Worm (Caenorhabditis elegans) whole organism, young adult: ENCODE measurements around the gene lin-52.

ENCODE experiments used
- B0336.3 ChIP-seq: fragments of 200-800 bp; sonication (Bioruptor generic); IDR thresholded peaks from 2 replicates; pipeline ENCODE4 v1.3.6; 2022; ENCODE audit warnings: missing genetic modification characterization, missing compliant biosample characterization
- F10E7.11 ChIP-seq: sonication (generic microtip); optimal IDR thresholded peaks from 2 replicates; lab custom pipeline; 2017; ENCODE audit warnings: mild to moderate bottlenecking, missing genetic modification characterization, moderate library complexity, missing compliant biosample characterization
- F23B12.7 ChIP-seq: sonication (generic microtip); optimal IDR thresholded peaks from 2 replicates; lab custom pipeline; 2017; ENCODE audit warnings: missing genetic modification characterization, mild to moderate bottlenecking, missing compliant biosample characterization, antibody characterized with exemption, moderate library complexity; ENCODE audit not compliant: insufficient read depth
- F52B5.7 ChIP-seq: sonication (generic microtip); optimal IDR thresholded peaks from 2 replicates; lab custom pipeline; 2016; ENCODE audit warnings: mild to moderate bottlenecking, missing genetic modification characterization, missing compliant biosample characterization
- F55B11.4 ChIP-seq: sonication (generic microtip); optimal IDR thresholded peaks from 2 replicates; lab custom pipeline; 2016; ENCODE audit warnings: missing compliant biosample characterization, missing genetic modification characterization, borderline replicate concordance; ENCODE audit not compliant: insufficient read depth
- T07F8.4 ChIP-seq: sonication (generic microtip); optimal IDR thresholded peaks from 2 replicates; lab custom pipeline; 2016; ENCODE audit warnings: mild to moderate bottlenecking, missing genetic modification characterization, moderate library complexity, missing compliant biosample characterization
- T26A5.8 ChIP-seq: sonication (generic microtip); optimal IDR thresholded peaks from 2 replicates; lab custom pipeline; 2016; ENCODE audit warnings: missing genetic modification characterization, missing compliant biosample characterization
- Y67H2A.10 ChIP-seq: fragments of 200-800 bp; sonication (Bioruptor generic); conservative IDR thresholded peaks from 2 replicates; pipeline ENCODE4 v1.3.6; 2022; ENCODE audit warnings: missing genetic modification reagents, missing genetic modification characterization, missing compliant biosample characterization
- Y95B8A.8 ChIP-seq: fragments of 200-800 bp; sonication (Bioruptor generic); IDR thresholded peaks from 2 replicates; pipeline ENCODE4 v1.3.6; 2022; ENCODE audit warnings: missing genetic modification reagents, missing genetic modification characterization, missing compliant biosample characterization
- akir-1 ChIP-seq: fragments of 200-800 bp; sonication (Bioruptor generic); optimal IDR thresholded peaks from 2 replicates; lab custom pipeline; 2018; ENCODE audit warnings: mild to moderate bottlenecking, missing genetic modification characterization, moderate library complexity, missing compliant biosample characterization
- aptf-2 ChIP-seq: fragments of 200-800 bp; sonication (Bioruptor generic); conservative IDR thresholded peaks from 2 replicates; pipeline ENCODE4 v1.3.6; 2022; ENCODE audit warnings: missing genetic modification reagents, missing genetic modification characterization, missing compliant biosample characterization
- aptf-3 ChIP-seq: fragments of 200-800 bp; sonication (Bioruptor generic); IDR thresholded peaks from 2 replicates; pipeline ENCODE4 v1.3.6; 2022; ENCODE audit warnings: missing genetic modification characterization, missing compliant biosample characterization
- ccch-3 ChIP-seq: fragments of 200-800 bp; sonication (Bioruptor generic); optimal IDR thresholded peaks from 2 replicates; lab custom pipeline; 2018; ENCODE audit warnings: mild to moderate bottlenecking, missing genetic modification characterization, missing compliant biosample characterization
- ceh-40 ChIP-seq: fragments of 200-800 bp; sonication (Bioruptor generic); IDR thresholded peaks from 2 replicates; pipeline ENCODE4 v1.3.6; 2022; ENCODE audit warnings: missing genetic modification characterization, missing compliant biosample characterization
- ceh-79 ChIP-seq: sonication (generic microtip); optimal IDR thresholded peaks from 2 replicates; lab custom pipeline; 2017; ENCODE audit warnings: mild to moderate bottlenecking, missing genetic modification characterization, missing compliant biosample characterization
- ceh-91 ChIP-seq: fragments of 200-800 bp; sonication (Bioruptor generic); IDR thresholded peaks from 2 replicates; pipeline ENCODE4 v1.3.6; 2022; ENCODE audit warnings: missing genetic modification reagents, missing genetic modification characterization, missing compliant biosample characterization
- chd-7 ChIP-seq: sonication (generic microtip); optimal IDR thresholded peaks from 2 replicates; lab custom pipeline; 2016; ENCODE audit warnings: mild to moderate bottlenecking, missing genetic modification characterization, moderate library complexity, missing compliant biosample characterization
- egl-18 ChIP-seq: fragments of 200-800 bp; sonication (Bioruptor generic); IDR thresholded peaks from 2 replicates; pipeline ENCODE4 v1.3.6; 2022; ENCODE audit warnings: missing genetic modification reagents, missing genetic modification characterization, missing compliant biosample characterization
- egl-44 ChIP-seq: fragments of 200-800 bp; sonication (Bioruptor generic); IDR thresholded peaks from 2 replicates; pipeline ENCODE4 v1.3.6; 2022; ENCODE audit warnings: missing genetic modification reagents, missing genetic modification characterization, missing compliant biosample characterization
- ekl-4 ChIP-seq: fragments of 200-800 bp; sonication (Bioruptor generic); IDR thresholded peaks from 2 replicates; pipeline ENCODE4 v1.3.6; 2022; ENCODE audit warnings: missing genetic modification reagents, missing genetic modification characterization, missing compliant biosample characterization
- fkh-3 ChIP-seq: sonication (generic microtip); optimal IDR thresholded peaks from 2 replicates; lab custom pipeline; 2016; ENCODE audit warnings: mild to moderate bottlenecking, missing genetic modification characterization, missing compliant biosample characterization
- gei-17 ChIP-seq: fragments of 200-800 bp; sonication (Bioruptor generic); optimal IDR thresholded peaks from 2 replicates; lab custom pipeline; 2018; ENCODE audit warnings: mild to moderate bottlenecking, missing genetic modification characterization, missing compliant biosample characterization
- hlh-26 ChIP-seq: fragments of 200-800 bp; sonication (Bioruptor generic); conservative IDR thresholded peaks from 2 replicates; pipeline ENCODE4 v1.3.6; 2022; ENCODE audit warnings: missing genetic modification reagents, missing genetic modification characterization, missing compliant biosample characterization
- hmg-20 ChIP-seq: fragments of 200-800 bp; sonication (Bioruptor generic); IDR thresholded peaks from 2 replicates; pipeline ENCODE4 v1.3.6; 2022; ENCODE audit warnings: missing genetic modification reagents, missing genetic modification characterization, missing compliant biosample characterization
- hsf-1 ChIP-seq: fragments of 200-800 bp; sonication (Bioruptor generic); IDR thresholded peaks from 2 replicates; pipeline ENCODE4 v1.3.6; 2022; ENCODE audit warnings: missing genetic modification reagents, missing genetic modification characterization, missing compliant biosample characterization
- lag-1 ChIP-seq: fragments of 200-800 bp; sonication (Bioruptor generic); IDR thresholded peaks from 2 replicates; pipeline ENCODE4 v1.3.6; 2022; ENCODE audit warnings: missing genetic modification reagents, missing genetic modification characterization, missing compliant biosample characterization
- lin-26 ChIP-seq: fragments of 200-800 bp; sonication (Bioruptor generic); IDR thresholded peaks from 2 replicates; pipeline ENCODE4 v1.3.6; 2022; ENCODE audit warnings: missing genetic modification reagents, missing genetic modification characterization, missing compliant biosample characterization
- lin-35 ChIP-seq, 3 experiments: fragments of 150-350 bp in 2 of 3; sonication (generic microtip) in 1 of 3; optimal IDR thresholded peaks; 2 replicates each; lab custom pipeline; 2014 to 2018; ENCODE audit warnings: missing biosample characterization in 3 of 3, missing genetic modification characterization in 3 of 3, missing genetic modification reagents in 3 of 3
- lin-54 ChIP-seq: fragments of 200-800 bp; sonication (Bioruptor generic); optimal IDR thresholded peaks from 2 replicates; lab custom pipeline; 2018; ENCODE audit warnings: mild to moderate bottlenecking, missing genetic modification characterization, missing compliant biosample characterization
- madf-10 ChIP-seq: sonication (generic microtip); optimal IDR thresholded peaks from 2 replicates; lab custom pipeline; 2016; ENCODE audit warnings: mild to moderate bottlenecking, missing genetic modification characterization, missing compliant biosample characterization
- madf-3 ChIP-seq: fragments of 200-800 bp; sonication (Bioruptor generic); IDR thresholded peaks from 2 replicates; pipeline ENCODE4 v1.3.6; 2022; ENCODE audit warnings: missing genetic modification reagents, missing genetic modification characterization, missing compliant biosample characterization
- mcd-1 ChIP-seq: fragments of 200-800 bp; sonication (Bioruptor generic); IDR thresholded peaks from 2 replicates; pipeline ENCODE4 v1.3.6; 2022; ENCODE audit warnings: missing genetic modification reagents, missing genetic modification characterization, missing compliant biosample characterization
- mes-4 ChIP-seq: sonication (generic microtip); optimal IDR thresholded peaks from 2 replicates; lab custom pipeline; 2016; ENCODE audit warnings: missing genotype, missing genetic modification characterization, missing compliant biosample characterization
- nfya-1 ChIP-seq: sonication (generic microtip); optimal IDR thresholded peaks from 2 replicates; lab custom pipeline; 2017; ENCODE audit warnings: antibody characterized with exemption, missing compliant biosample characterization, missing genetic modification characterization, borderline replicate concordance; ENCODE audit not compliant: insufficient read depth
- nfyb-1 ChIP-seq: fragments of 200-800 bp; sonication (Bioruptor generic); IDR thresholded peaks from 2 replicates; pipeline ENCODE4 v1.3.6; 2022; ENCODE audit warnings: missing genetic modification reagents, missing genetic modification characterization, missing compliant biosample characterization
- nhr-120 ChIP-seq: fragments of 200-800 bp; sonication (Bioruptor generic); IDR thresholded peaks from 2 replicates; pipeline ENCODE4 v1.3.6; 2022; ENCODE audit warnings: missing genetic modification characterization, missing compliant biosample characterization
- pha-4 ChIP-seq: fragments of 150-350 bp; sonication (generic microtip); optimal IDR thresholded peaks from 2 replicates; lab custom pipeline; 2014; ENCODE audit warnings: missing biosample characterization, missing genetic modification reagents, missing genetic modification characterization
- rcor-1 ChIP-seq: fragments of 200-800 bp; sonication (Bioruptor generic); IDR thresholded peaks from 2 replicates; pipeline ENCODE4 v1.3.6; 2022; ENCODE audit warnings: missing genetic modification reagents, missing genetic modification characterization, missing compliant biosample characterization
- rpc-1 ChIP-seq, 2 experiments: fragments of 150-350 bp in 1 of 2; sonication (generic microtip) in 1 of 2; optimal IDR thresholded peaks; 2 replicates each; lab custom pipeline; 2014 to 2018; ENCODE audit warnings: missing biosample characterization in 1 of 2, missing genetic modification characterization in 1 of 2, missing genetic modification reagents in 1 of 2, missing genotype in 1 of 2
- snpc-1.1 ChIP-seq: sonication (generic microtip); optimal IDR thresholded peaks from 2 replicates; lab custom pipeline; 2017; ENCODE audit warnings: missing genetic modification characterization, mild to moderate bottlenecking, missing compliant biosample characterization, antibody characterized with exemption, moderate library complexity, missing genotype, missing genetic modification reagents; ENCODE audit not compliant: insufficient read depth
- snpc-4 ChIP-seq, 5 experiments: fragments of 150-350 bp in 1 of 5; sonication (generic microtip) in 4 of 5; optimal IDR thresholded peaks; 2 replicates each; lab custom pipeline; 2014 to 2018; ENCODE audit warnings: missing genetic modification characterization in 5 of 5, missing biosample characterization in 3 of 5, antibody characterized with exemption in 2 of 5, mild to moderate bottlenecking in 2 of 5, missing compliant biosample characterization in 2 of 5, missing genotype in 2 of 5, moderate library complexity in 2 of 5, missing genetic modification reagents in 1 of 5
- somi-1 ChIP-seq: fragments of 200-800 bp; sonication (Bioruptor generic); optimal IDR thresholded peaks from 2 replicates; lab custom pipeline; 2018; ENCODE audit warnings: mild to moderate bottlenecking, missing genetic modification characterization, missing compliant biosample characterization
- unc-62 ChIP-seq: fragments of 150-350 bp; optimal IDR thresholded peaks from 2 replicates; lab custom pipeline; 2014; ENCODE audit warnings: missing biosample characterization, missing genetic modification reagents, missing genetic modification characterization
- zim-3 ChIP-seq: sonication (generic microtip); optimal IDR thresholded peaks from 2 replicates; lab custom pipeline; 2017; ENCODE audit warnings: mild to moderate bottlenecking, missing genetic modification characterization, moderate library complexity, missing compliant biosample characterization
- ztf-18 ChIP-seq: sonication (generic microtip); optimal IDR thresholded peaks from 2 replicates; lab custom pipeline; 2016; ENCODE audit warnings: missing genotype, mild to moderate bottlenecking, missing genetic modification characterization, missing compliant biosample characterization
- ztf-26 ChIP-seq: sonication (generic microtip); optimal IDR thresholded peaks from 2 replicates; lab custom pipeline; 2017; ENCODE audit warnings: missing genetic modification characterization, missing compliant biosample characterization
- ztf-28 ChIP-seq: fragments of 200-800 bp; sonication (Bioruptor generic); IDR thresholded peaks from 2 replicates; pipeline ENCODE4 v1.3.6; 2022; ENCODE audit warnings: missing genetic modification reagents, missing genetic modification characterization, missing compliant biosample characterization
- ztf-6 ChIP-seq: fragments of 200-800 bp; sonication (Bioruptor generic); IDR thresholded peaks from 2 replicates; pipeline ENCODE4 v1.3.6; 2022; ENCODE audit warnings: missing genetic modification reagents, missing genetic modification characterization, missing compliant biosample characterization

Gene lin-52

ce11 chrIII:9782011-9782436 lies 42.5 kb downstream of the lin-52 start, which contains the start of gene vha-2:
Gene vha-2 (plus strand): TSS chrIII:9782164.
- TF ChIP-seq hsf-1 (GFP tag; lab: Robert Waterston, UW) (peak; percentile 76), pha-4 (tag; lab: Kevin White, UChicago) (no peak), lin-35 (GFP tag; optimal IDR thresholded peaks at IDR 0.05; lab: Kevin White, UChicago) (no peak), nhr-120 (no peak), F52B5.7 (tag; lab: Kevin White, UChicago) (peak; percentile 53), ztf-18 (tag; lab: Kevin White, UChicago) (no peak), ztf-26 (tag; lab: Kevin White, UChicago) (peak; percentile 23), lin-26 (GFP tag; lab: Robert Waterston, UW) (no peak), egl-44 (GFP tag; lab: Robert Waterston, UW) (peak; percentile 53; the same call in 1 of the 2 replicates), ccch-3 (no peak), zim-3 (no peak), rcor-1 (GFP tag; lab: Robert Waterston, UW) (no peak), T26A5.8 (peak; percentile 30), somi-1 (GFP tag; lab: Kevin White, UChicago) (no peak), ekl-4 (GFP tag; lab: Robert Waterston, UW) (peak; percentile 80), madf-3 (0 out of 2 replicates have a peak, but pooled peaks have one; percentile 64), F55B11.4 (no peak), fkh-3 (no peak), nfya-1 (tag; lab: Kevin White, UChicago) (no peak), hlh-26 (no peak), lin-54 (GFP tag; lab: Kevin White, UChicago) (peak; percentile 3), unc-62 (GFP tag; lab: Kevin White, UChicago) (no peak), T07F8.4 (tag; lab: Kevin White, UChicago) (no peak), ceh-79 (tag; lab: Kevin White, UChicago) (peak; percentile 53), mes-4 (tag; lab: Kevin White, UChicago) (no peak), mcd-1 (GFP tag; lab: Robert Waterston, UW) (peak; percentile 62), snpc-1.1 (tag; lab: Kevin White, UChicago) (no peak), ceh-91 (GFP tag; lab: Robert Waterston, UW) (no peak), madf-10 (tag; lab: Kevin White, UChicago) (peak; percentile 23), aptf-2 (GFP tag; lab: Robert Waterston, UW) (no peak), gei-17 (GFP tag; lab: Kevin White, UChicago) (no peak), egl-18 (GFP tag; lab: Robert Waterston, UW) (no peak), snpc-4 (GFP tag; optimal IDR thresholded peaks at IDR 0.05; lab: Kevin White, UChicago) (no peak), snpc-4 (tag; optimal IDR thresholded peaks at IDR 0.05; lab: Kevin White, UChicago) (peak in 1 of 4 experiments; percentile 29), ceh-40 (GFP tag; lab: Robert Waterston, UW) (0 out of 2 replicates have a peak, but pooled peaks have one; percentile 8), F23B12.7 (tag; lab: Kevin White, UChicago) (no peak), B0336.3 (GFP tag; lab: Robert Waterston, UW) (peak; percentile 92), ztf-6 (GFP tag; lab: Robert Waterston, UW) (no peak), aptf-3 (GFP tag; lab: Robert Waterston, UW) (no peak), Y95B8A.8 (GFP tag; lab: Robert Waterston, UW) (peak; percentile 54; the same call in 1 of the 2 replicates), nfyb-1 (GFP tag; lab: Robert Waterston, UW) (peak; percentile 77), chd-7 (tag; lab: Kevin White, UChicago) (peak; percentile 58), Y67H2A.10 (GFP tag; lab: Robert Waterston, UW) (no peak), hmg-20 (no peak), akir-1 (peak; percentile 30), F10E7.11 (tag; lab: Kevin White, UChicago) (no peak), lag-1 (GFP tag; lab: Robert Waterston, UW) (no peak), ztf-28 (no peak), rpc-1 (optimal IDR thresholded peaks at IDR 0.05; lab: Kevin White, UChicago) (no peak), rpc-1 (tag; optimal IDR thresholded peaks at IDR 0.05; lab: Kevin White, UChicago) (no peak)
